Worm (Caenorhabditis elegans): ENCODE data around the gene T14B4.5.

T14B4.5 gene

ce11 chrII:6744648-6745047 is 28.0 kb downstream of the T14B4.5 start, which contains the start of gene ins-15:
TSS of gene ins-15 (minus strand) at chrII:6744748.
- no peak for TF ChIP-seq unc-62 (GFP tag; optimal IDR thresholded peaks at IDR 0.05)

ce11 chrII:6745783-6746182 is 29.1 kb downstream of the T14B4.5 start, which contains the start of gene ins-14:
TSS of gene ins-14 (minus strand) at chrII:6745814.
- no peak for TF ChIP-seq unc-62 (GFP tag; optimal IDR thresholded peaks at IDR 0.05)

- no peak for TF ChIP-seq unc-62 (GFP tag; optimal IDR thresholded peaks at IDR 0.05)
Observed at ce11 chrII:6746404-6746803, 29.7 kb downstream of the T14B4.5 start, which contains the start of gene F41G3.5. TSS of gene F41G3.5 (plus strand) at chrII:6746704.

- TF ChIP-seq unc-62 (GFP tag; optimal IDR thresholded peaks at IDR 0.05), result no peak
Observed at ce11 chrII:6749422-6749821, 32.8 kb downstream of the T14B4.5 start, which contains the start of gene F41G3.10. TSS of gene F41G3.10 (minus strand) at chrII:6749522.

- no peak for TF ChIP-seq unc-62 (GFP tag; optimal IDR thresholded peaks at IDR 0.05)
Observed at ce11 chrII:6750929-6751328, 34.3 kb downstream of the T14B4.5 start, which contains the start of gene F41G3.20. TSS of gene F41G3.20 (minus strand) at chrII:6751029.

- TF ChIP-seq unc-62 (GFP tag; optimal IDR thresholded peaks at IDR 0.05), result no peak
Observed at ce11 chrII:6752027-6752426, 35.4 kb downstream of the T14B4.5 start, which contains the start of gene F41G3.19. TSS of gene F41G3.19 (minus strand) at chrII:6752127.

ce11 chrII:6752850-6753249 is 36.2 kb downstream of the T14B4.5 start, which contains the start of gene F41G3.21:
TSS of gene F41G3.21 (minus strand) at chrII:6752950.
- TF ChIP-seq unc-62 (GFP tag; optimal IDR thresholded peaks at IDR 0.05), result no peak

- TF ChIP-seq unc-62 (GFP tag; optimal IDR thresholded peaks at IDR 0.05), result no peak
Observed at ce11 chrII:6754671-6755224, 38.1 kb downstream of the T14B4.5 start, which contains the start of the genes srx-95 and fis-1. TSS of gene srx-95 (minus strand) at chrII:6754771. TSS of gene fis-1 (plus strand) at chrII:6755174.

- TF ChIP-seq unc-62 (GFP tag; optimal IDR thresholded peaks at IDR 0.05), result no peak
Observed at ce11 chrII:6756232-6756631, 39.6 kb downstream of the T14B4.5 start, which contains the start of gene F41G3.3. TSS of gene F41G3.3 (plus strand) at chrII:6756532.

- TF ChIP-seq unc-62 (GFP tag; optimal IDR thresholded peaks at IDR 0.05), result no peak
Observed at ce11 chrII:6764734-6765133, 48.1 kb downstream of the T14B4.5 start, which contains the start of gene nlp-50. TSS of gene nlp-50 (plus strand) at chrII:6765034.
